Worm (Caenorhabditis elegans) whole organism, L1 larva: ENCODE measurements around the gene pcn-1.

ENCODE experiments used
- ceh-82 ChIP-seq, 3 experiments: fragments of 150-350 bp in 1 of 3; sonication (generic microtip) in 2 of 3; optimal IDR thresholded peaks; 2 replicates each; lab custom pipeline; 2014 to 2017; ENCODE audit warnings: missing biosample characterization in 3 of 3, missing genetic modification characterization in 3 of 3
- rnt-1 ChIP-seq: sonication (generic microtip); optimal IDR thresholded peaks from 2 replicates; lab custom pipeline; 2016; ENCODE audit warnings: mild to moderate bottlenecking, missing genetic modification characterization, moderate library complexity, missing compliant biosample characterization

DNA sequence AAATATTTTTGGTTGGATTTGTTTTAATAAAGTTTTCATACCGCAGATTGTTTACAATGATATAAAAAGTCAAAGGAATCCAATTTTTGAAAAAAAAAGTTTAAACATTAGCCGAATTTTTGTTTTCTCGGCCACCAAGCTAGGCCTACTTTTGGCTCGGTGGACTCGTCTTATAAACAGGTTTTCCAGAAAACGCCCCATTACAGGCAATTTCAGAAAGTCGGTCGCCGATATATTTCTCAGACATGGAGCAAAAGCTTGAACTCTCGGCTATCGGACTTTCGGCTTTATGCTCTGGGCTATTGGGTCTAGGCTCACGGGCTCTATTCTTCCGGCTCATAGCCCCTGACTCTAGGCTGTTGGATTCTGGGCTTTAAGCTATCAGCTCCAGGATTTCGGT, 33.8 kb upstream of the pcn-1 start:
- TF ChIP-seq ceh-82 (tag; optimal IDR thresholded peaks at IDR 0.05; lab: Kevin White, UChicago) (no peak), rnt-1 (tag; lab: Kevin White, UChicago) (no peak)
